Fruit fly (Drosophila melanogaster): ENCODE measurements around the gene CG4629.

dm6 chr2L:1122711-1122960 is 20.3 kb upstream of the CG4629 start:
- TF ChIP-seq CTCF (optimal IDR thresholded peaks at IDR 0.05) (no peak), CG8478 (optimal IDR thresholded peaks at IDR 0.05) (no peak)
